Worm (Caenorhabditis elegans): ENCODE results near the gene unc-85.
A peak's percentile ranks its signal among the peaks of the same experiment; 100 is the strongest.

unc-85 gene

DNA sequence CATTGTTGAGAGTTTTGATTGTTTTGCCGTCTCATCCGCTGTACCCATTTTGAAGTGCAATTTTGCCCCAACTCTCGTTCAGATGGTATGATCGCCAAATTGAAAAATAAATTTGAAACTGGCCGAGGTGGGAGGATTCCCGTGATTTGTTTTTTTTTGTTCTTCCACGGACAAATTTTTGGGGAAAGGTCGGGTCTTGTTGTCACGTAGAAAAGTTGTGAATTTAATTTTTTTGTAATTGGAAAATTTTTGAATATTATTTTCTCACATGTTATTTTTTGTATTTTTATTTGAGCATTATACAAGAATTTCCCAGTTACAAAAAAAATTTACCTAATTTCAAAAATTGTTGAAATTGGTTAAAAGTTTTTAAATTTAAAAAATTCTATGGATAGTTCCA lies 30.2 kb upstream of the unc-85 start, which contains the start of gene T05A7.6:
TSS of gene T05A7.6 (minus strand) at position 101 of the 400 bp plus-strand sequence.
- TF ChIP-seq ceh-19 (GFP tag; optimal IDR thresholded peaks at IDR 0.05) (no peak), odd-2 (tag; optimal IDR thresholded peaks at IDR 0.05) (no peak), dmd-4 (tag; optimal IDR thresholded peaks at IDR 0.05; ENCODE audit: borderline replicate concordance) (no peak), zip-5 (tag; optimal IDR thresholded peaks at IDR 0.05) (no peak), ttx-3 (tag; optimal IDR thresholded peaks at IDR 0.05) (no peak), pax-1 (tag; optimal IDR thresholded peaks at IDR 0.05) (no peak), Y22D7AL.16 (tag; optimal IDR thresholded peaks at IDR 0.05) (no peak), pros-1 (tag; optimal IDR thresholded peaks at IDR 0.05) (no peak), K02D7.2 (tag; optimal IDR thresholded peaks at IDR 0.05) (no peak), pat-9 (tag; optimal IDR thresholded peaks at IDR 0.05) (no peak), hlh-30 (tag; optimal IDR thresholded peaks at IDR 0.05; ENCODE audit: insufficient read depth) (no peak), syd-9 (tag; optimal IDR thresholded peaks at IDR 0.05) (no peak), pha-4 (tag; optimal IDR thresholded peaks at IDR 0.05) (no peak)

ce11 chrII:4672584-4673110 lies 29.2 kb upstream of the unc-85 start, which contains the start of the genes clec-140 and hmg-11:
TSS of gene clec-140 (plus strand) at chrII:4673060.
TSS of gene hmg-11 (plus strand) at chrII:4673085.
- TF ChIP-seq unc-86 (tag; optimal IDR thresholded peaks at IDR 0.05) = no peak
- no peak for TF ChIP-seq ceh-45 (GFP tag; IDR thresholded peaks at IDR 0.05)
- TF ChIP-seq C38D4.7 (GFP tag; optimal IDR thresholded peaks at IDR 0.05) = no peak
- no peak for TF ChIP-seq hlh-15 (tag; optimal IDR thresholded peaks at IDR 0.05)
- TF ChIP-seq madf-2 (tag; optimal IDR thresholded peaks at IDR 0.05) = no peak
- peak; percentile 52 for TF ChIP-seq hlh-8 (tag; optimal IDR thresholded peaks at IDR 0.05)
- TF ChIP-seq eyg-1 (tag; optimal IDR thresholded peaks at IDR 0.05) = peak; percentile 12
- no peak for TF ChIP-seq K09A11.1 (tag; optimal IDR thresholded peaks at IDR 0.05; ENCODE audit: insufficient read depth)
- TF ChIP-seq ahr-1 (tag; optimal IDR thresholded peaks at IDR 0.05) = no peak
- TF ChIP-seq lim-6 (tag; optimal IDR thresholded peaks at IDR 0.05) = peak; percentile 31
- no peak for TF ChIP-seq pag-3 (tag; optimal IDR thresholded peaks at IDR 0.05; ENCODE audit: borderline replicate concordance)
- TF ChIP-seq ceh-14 (tag; optimal IDR thresholded peaks at IDR 0.05) = peak; percentile 63
- TF ChIP-seq fax-1 (tag; optimal IDR thresholded peaks at IDR 0.05) = no peak
- no peak for TF ChIP-seq F13H6.1 (tag; optimal IDR thresholded peaks at IDR 0.05)
- no peak for TF ChIP-seq T23F11.4 (GFP tag; optimal IDR thresholded peaks at IDR 0.05)
- TF ChIP-seq sox-2 (GFP tag; IDR thresholded peaks at IDR 0.05) = peak; percentile 33; the same call in 1 of the 2 replicates
- TF ChIP-seq ceh-34 (tag; optimal IDR thresholded peaks at IDR 0.05) = no peak
- peak; percentile 54 for TF ChIP-seq hlh-30 (tag; optimal IDR thresholded peaks at IDR 0.05; ENCODE audit: insufficient read depth)
- no peak for TF ChIP-seq ttx-3 (tag; optimal IDR thresholded peaks at IDR 0.05)
- TF ChIP-seq ceh-18 (tag; optimal IDR thresholded peaks at IDR 0.05) = peak; percentile 17
- TF ChIP-seq syd-9 (tag; optimal IDR thresholded peaks at IDR 0.05) = peak; percentile 37
- TF ChIP-seq Y22D7AL.16 (tag; optimal IDR thresholded peaks at IDR 0.05) = no peak
- no peak for TF ChIP-seq pha-2 (tag; optimal IDR thresholded peaks at IDR 0.05)
- TF ChIP-seq fkh-10 (GFP tag; optimal IDR thresholded peaks at IDR 0.05) = no peak
- TF ChIP-seq ets-4 (tag; optimal IDR thresholded peaks at IDR 0.05) = no peak
- TF ChIP-seq dve-1 (tag; optimal IDR thresholded peaks at IDR 0.05) = no peak
- TF ChIP-seq ceh-2 (tag; optimal IDR thresholded peaks at IDR 0.05) = no peak
- peak; percentile 71 for TF ChIP-seq tbx-2 (tag; optimal IDR thresholded peaks at IDR 0.05)
- peak; percentile 43 for TF ChIP-seq elt-2 (tag; optimal IDR thresholded peaks at IDR 0.05)
- TF ChIP-seq odd-2 (tag; optimal IDR thresholded peaks at IDR 0.05) = no peak
- TF ChIP-seq dmd-4 (tag; optimal IDR thresholded peaks at IDR 0.05; ENCODE audit: borderline replicate concordance) = no peak
- TF ChIP-seq ceh-19 (GFP tag; optimal IDR thresholded peaks at IDR 0.05) = no peak
- TF ChIP-seq ref-2 (tag; optimal IDR thresholded peaks at IDR 0.05) = peak; percentile 57
- peak; percentile 68 for TF ChIP-seq rnt-1 (tag; optimal IDR thresholded peaks at IDR 0.05)
- TF ChIP-seq zip-5 (tag; optimal IDR thresholded peaks at IDR 0.05) = no peak
- TF ChIP-seq che-1 (tag; optimal IDR thresholded peaks at IDR 0.05) = no peak
- no peak for TF ChIP-seq pha-4 (tag; optimal IDR thresholded peaks at IDR 0.05)
- TF ChIP-seq unc-55 (GFP tag; optimal IDR thresholded peaks at IDR 0.05) = no peak
- TF ChIP-seq ceh-24 (tag; optimal IDR thresholded peaks at IDR 0.05) = no peak
- no peak for TF ChIP-seq ama-1 (optimal IDR thresholded peaks at IDR 0.05)
- no peak for TF ChIP-seq pqm-1 (tag; optimal IDR thresholded peaks at IDR 0.05)
- TF ChIP-seq nfya-1 (tag; optimal IDR thresholded peaks at IDR 0.05) = peak; percentile 64
- no peak for TF ChIP-seq ztf-16 (tag; optimal IDR thresholded peaks at IDR 0.05)
- peak; percentile 39 for TF ChIP-seq ceh-48 (tag; optimal IDR thresholded peaks at IDR 0.05)
- no peak for TF ChIP-seq mec-3 (tag; optimal IDR thresholded peaks at IDR 0.05; ENCODE audit: borderline replicate concordance)

Measured in whole organism, late embryonic.